Worm (Caenorhabditis elegans) whole organism, L4 larva: Measurements from ENCODE around the gene F41G3.21.

ENCODE experiments used
- daf-8 ChIP-seq: fragments of 200-800 bp; sonication (Bioruptor generic); IDR thresholded peaks from 2 replicates; pipeline ENCODE4 v1.3.6; 2022; ENCODE audit warnings: missing genetic modification characterization, missing compliant biosample characterization
- mxl-2 ChIP-seq: fragments of 200-800 bp; sonication (Bioruptor generic); conservative IDR thresholded peaks from 2 replicates; pipeline ENCODE4 v1.3.6; 2022; ENCODE audit warnings: missing genetic modification reagents, missing genetic modification characterization, missing compliant biosample characterization
- mxl-3 ChIP-seq: fragments of 200-800 bp; sonication (Bioruptor generic); optimal IDR thresholded peaks from 2 replicates; lab custom pipeline; 2018; ENCODE audit warnings: mild to moderate bottlenecking, missing genetic modification characterization, missing compliant biosample characterization
- nhr-76 ChIP-seq: fragments of 150-350 bp; optimal IDR thresholded peaks from 2 replicates; lab custom pipeline; 2014; ENCODE audit warnings: missing biosample characterization, missing genetic modification characterization
- pha-4 ChIP-seq, 2 experiments: fragments of 150-350 bp in 1 of 2; fragments of 200-800 bp in 1 of 2; sonication (Bioruptor generic) in 1 of 2; IDR thresholded peaks in 1 of 2; optimal IDR thresholded peaks in 1 of 2; 2 replicates each; pipeline versions ENCODE4 v1.3.6 to Lab custom; 2014 to 2022; ENCODE audit warnings: missing genetic modification characterization in 2 of 2, missing genetic modification reagents in 2 of 2, missing biosample characterization in 1 of 2, missing compliant biosample characterization in 1 of 2

DNA sequence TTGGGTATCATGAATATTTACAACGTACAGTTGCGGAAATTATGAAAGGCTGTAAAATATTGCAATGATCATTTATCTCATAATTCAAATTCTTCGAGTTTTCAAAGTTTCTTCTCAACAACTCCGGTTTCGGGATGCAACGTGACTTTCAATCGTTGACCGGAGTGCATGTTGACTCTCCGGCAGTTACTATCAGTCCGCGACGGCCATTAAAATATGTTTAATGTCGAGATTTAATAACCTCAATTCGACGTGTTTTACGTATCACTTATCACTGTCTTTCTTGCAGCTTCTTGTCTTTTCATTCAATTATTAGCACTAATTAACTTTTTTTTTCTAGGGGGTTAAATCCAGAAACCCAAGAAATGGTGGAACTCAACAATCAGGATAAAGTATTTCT, 34.5 kb downstream of the F41G3.21 start, which contains the start of gene tsp-10:
- no peak for TF ChIP-seq mxl-3 (GFP tag; lab: Kevin White, UChicago)
- TF ChIP-seq daf-8 (GFP tag; lab: Robert Waterston, UW): no peak
- TF ChIP-seq mxl-2 (GFP tag; lab: Robert Waterston, UW): no peak
- no peak for TF ChIP-seq nhr-76 (tag; lab: Kevin White, UChicago)
- TF ChIP-seq pha-4 (GFP tag; IDR thresholded peaks at IDR 0.05; lab: Robert Waterston, UW): no peak
- TF ChIP-seq pha-4 (tag; optimal IDR thresholded peaks at IDR 0.05; lab: Kevin White, UChicago): no peak
